Worm (Caenorhabditis elegans) whole organism, L2 larva: Measurements from ENCODE around the gene wdr-83.

Experiments used
- ZK546.5 ChIP-seq: sonication (generic microtip); optimal IDR thresholded peaks from 2 replicates; lab custom pipeline; 2017; ENCODE audit warnings: missing biosample characterization, missing genetic modification characterization
- aly-2 ChIP-seq: fragments of 150-350 bp; optimal IDR thresholded peaks from 2 replicates; lab custom pipeline; 2014; ENCODE audit warnings: missing biosample characterization, missing genetic modification characterization
- mdl-1 ChIP-seq, 2 experiments: fragments of 150-350 bp in 1 of 2; sonication (generic microtip) in 1 of 2; optimal IDR thresholded peaks; 2 replicates each; lab custom pipeline; 2017; ENCODE audit warnings: missing biosample characterization in 2 of 2, missing genetic modification characterization in 2 of 2
- nhr-11 ChIP-seq: fragments of 150-350 bp; optimal IDR thresholded peaks from 2 replicates; lab custom pipeline; 2014; ENCODE audit warnings: missing biosample characterization, missing genetic modification characterization
- skn-1 ChIP-seq: sonication (generic microtip); optimal IDR thresholded peaks from 2 replicates; lab custom pipeline; 2017; ENCODE audit warnings: missing biosample characterization, missing genetic modification characterization

DNA sequence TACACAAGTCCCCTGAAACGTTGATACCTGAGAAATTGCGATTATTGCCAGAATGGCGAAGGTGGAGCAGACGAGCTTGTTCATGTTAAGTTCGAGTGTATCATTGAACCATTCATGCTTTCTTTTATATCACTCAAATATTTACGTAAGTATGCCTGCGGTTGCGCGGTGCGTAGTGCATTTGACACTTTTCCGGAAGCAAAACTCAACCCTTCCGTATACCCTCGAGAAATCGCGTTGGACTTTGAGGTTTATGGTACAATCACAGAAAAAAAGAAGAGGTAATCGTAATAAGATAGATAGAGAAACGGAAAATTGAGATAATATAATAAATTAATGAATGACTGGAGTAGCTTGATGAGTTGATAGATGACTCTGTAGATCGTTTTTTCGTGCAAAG lies 38.0 kb upstream of the wdr-83 start, which contains the start of gene idpb-2:
- TF ChIP-seq mdl-1 (tag; optimal IDR thresholded peaks at IDR 0.05; lab: Kevin White, UChicago) (no peak), aly-2 (no peak), nhr-11 (tag; lab: Kevin White, UChicago) (no peak), ZK546.5 (tag; lab: Kevin White, UChicago) (no peak), skn-1 (no peak)
